Worm (Caenorhabditis elegans) whole organism, L1 larva: ENCODE data around the gene srj-21.

ENCODE experiments used
- ceh-63 ChIP-seq: fragments of 200-800 bp; sonication (Bioruptor generic); optimal IDR thresholded peaks from 2 replicates; lab custom pipeline; 2018; ENCODE audit warnings: mild to moderate bottlenecking, missing genetic modification characterization, missing compliant biosample characterization
- elt-3 ChIP-seq, 6 experiments: fragments of 150-350 bp in 1 of 6; sonication (generic microtip); optimal IDR thresholded peaks; 2 replicates each; lab custom pipeline; 2017 to 2018; ENCODE audit warnings: missing biosample characterization in 6 of 6, missing genetic modification characterization in 6 of 6, inconsistent platforms in 1 of 6
- lin-13 ChIP-seq: fragments of 150-350 bp; optimal IDR thresholded peaks from 2 replicates; lab custom pipeline; 2014; ENCODE audit warnings: missing biosample characterization, missing genetic modification reagents, missing genetic modification characterization
- lin-39 ChIP-seq: fragments of 150-350 bp; optimal IDR thresholded peaks from 2 replicates; lab custom pipeline; 2014; ENCODE audit warnings: missing biosample characterization, missing genetic modification reagents, missing genetic modification characterization
- nhr-28 ChIP-seq: fragments of 150-350 bp; optimal IDR thresholded peaks from 2 replicates; lab custom pipeline; 2014; ENCODE audit warnings: missing biosample characterization, missing genetic modification characterization
- sox-4 ChIP-seq: sonication (generic microtip); optimal IDR thresholded peaks from 2 replicates; lab custom pipeline; 2016; ENCODE audit warnings: missing genetic modification characterization, missing compliant biosample characterization
- ztf-11 ChIP-seq, 2 experiments: sonication (generic microtip); optimal IDR thresholded peaks; 2 replicates each; lab custom pipeline; 2016 to 2017; ENCODE audit warnings: missing genetic modification characterization in 2 of 2, missing biosample characterization in 1 of 2, missing compliant biosample characterization in 1 of 2
- ztf-4 ChIP-seq: fragments of 150-350 bp; optimal IDR thresholded peaks from 2 replicates; lab custom pipeline; 2014; ENCODE audit warnings: missing biosample characterization, missing genetic modification characterization

DNA sequence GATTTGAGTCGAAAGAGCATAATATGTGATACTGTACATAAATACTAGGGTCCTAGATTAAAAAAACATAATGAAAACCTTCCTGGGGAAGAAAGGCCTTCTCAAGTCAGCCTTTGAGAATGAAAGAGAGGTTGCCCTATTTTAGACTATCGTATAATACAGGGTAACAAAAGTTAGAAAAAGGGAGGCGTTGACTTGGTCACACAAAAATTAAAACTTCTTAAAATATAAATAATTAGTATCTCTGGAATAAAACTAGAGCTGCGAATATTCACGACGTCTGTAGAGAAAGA, 32.6 kb upstream of the srj-21 start:
- TF ChIP-seq elt-3 (tag; optimal IDR thresholded peaks at IDR 0.05; lab: Kevin White, UChicago) (no peak), sox-4 (no peak), lin-13 (GFP tag; lab: Kevin White, UChicago) (no peak), ceh-63 (GFP tag; lab: Kevin White, UChicago) (no peak), ztf-4 (tag; lab: Kevin White, UChicago) (no peak), ztf-11 (tag; optimal IDR thresholded peaks at IDR 0.05; lab: Kevin White, UChicago) (no peak), nhr-28 (no peak), lin-39 (tag; lab: Kevin White, UChicago) (no peak)
